Worm (Caenorhabditis elegans): ENCODE results near the gene Y58A7A.5.

The Y58A7A.5 gene

ce11 chrV:5067390-5067789 lies 19.4 kb downstream of the Y58A7A.5 start:
- no peak for TF ChIP-seq ceh-22 (tag; optimal IDR thresholded peaks at IDR 0.05)
- TF ChIP-seq elt-2 (tag; optimal IDR thresholded peaks at IDR 0.05) = peak; percentile 57
- no peak for TF ChIP-seq madf-2 (tag; optimal IDR thresholded peaks at IDR 0.05)
- no peak for TF ChIP-seq nhr-232 (tag; optimal IDR thresholded peaks at IDR 0.05)

DNA sequence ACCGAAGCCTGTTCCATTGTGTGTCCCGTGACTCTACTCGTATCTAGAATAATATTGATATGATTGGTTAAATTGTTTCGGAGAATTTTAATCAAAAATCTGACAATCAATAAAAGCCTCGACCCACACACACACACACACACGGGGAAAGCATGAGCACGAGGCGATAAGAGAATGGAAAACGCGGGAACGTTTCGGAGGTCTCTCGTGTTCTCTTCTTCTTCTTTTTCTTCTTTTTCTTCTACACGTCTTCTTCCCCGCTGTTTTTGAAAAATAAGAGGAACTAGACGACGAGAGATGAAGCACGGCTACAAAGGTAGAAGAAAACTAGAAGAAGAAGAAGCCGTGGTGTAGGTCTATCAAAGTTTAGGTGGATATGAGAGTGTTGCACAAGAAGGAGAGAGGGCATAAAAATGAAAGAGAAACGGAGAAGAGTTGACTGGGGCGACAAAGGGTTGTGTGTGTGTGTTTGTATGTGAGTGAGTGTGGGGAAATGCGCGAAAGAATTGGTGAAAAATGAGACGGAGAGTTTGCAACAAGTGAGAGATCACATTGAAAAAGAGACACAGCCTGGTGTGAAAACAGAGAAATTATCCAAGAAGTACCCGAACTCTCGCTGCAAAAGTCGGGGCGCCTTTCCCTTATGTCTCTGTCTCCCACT lies 21.9 kb downstream of the Y58A7A.5 start, which contains the start of gene mlk-1:
Gene mlk-1 (minus strand): TSS at position 51 of the 661 bp plus-strand sequence.
- TF ChIP-seq sdc-2 (tag; optimal IDR thresholded peaks at IDR 0.05) (no peak), tbx-2 (tag; optimal IDR thresholded peaks at IDR 0.05) (peak; percentile 30), ceh-19 (GFP tag; optimal IDR thresholded peaks at IDR 0.05) (peak; percentile 11), dve-1 (tag; optimal IDR thresholded peaks at IDR 0.05) (no peak), npax-4 (tag; optimal IDR thresholded peaks at IDR 0.05) (no peak), ceh-14 (tag; optimal IDR thresholded peaks at IDR 0.05) (peak; percentile 57), ceh-6 (GFP tag; optimal IDR thresholded peaks at IDR 0.05) (no peak), hlh-13 (GFP tag; optimal IDR thresholded peaks at IDR 0.05) (no peak), hlh-15 (tag; optimal IDR thresholded peaks at IDR 0.05) (no peak), ceh-18 (tag; optimal IDR thresholded peaks at IDR 0.05) (peak; percentile 74), unc-55 (GFP tag; optimal IDR thresholded peaks at IDR 0.05) (no peak), ceh-31 (tag; optimal IDR thresholded peaks at IDR 0.05) (peak; percentile 79), ceh-2 (tag; optimal IDR thresholded peaks at IDR 0.05) (no peak), nhr-232 (tag; optimal IDR thresholded peaks at IDR 0.05) (no peak), ceh-34 (tag; optimal IDR thresholded peaks at IDR 0.05) (peak; percentile 58), ets-4 (tag; optimal IDR thresholded peaks at IDR 0.05) (no peak), F13H6.1 (tag; optimal IDR thresholded peaks at IDR 0.05) (peak; percentile 40), unc-42 (tag; optimal IDR thresholded peaks at IDR 0.05) (peak; percentile 61), rnt-1 (tag; optimal IDR thresholded peaks at IDR 0.05) (no peak), ceh-45 (GFP tag; IDR thresholded peaks at IDR 0.05) (no peak), sox-4 (tag; optimal IDR thresholded peaks at IDR 0.05) (peak; percentile 4), nfya-1 (tag; optimal IDR thresholded peaks at IDR 0.05) (peak; percentile 57), hlh-30 (tag; optimal IDR thresholded peaks at IDR 0.05; ENCODE audit: insufficient read depth) (no peak), unc-3 (GFP tag; conservative IDR thresholded peaks at IDR 0.05) (no peak), unc-3 (tag; optimal IDR thresholded peaks at IDR 0.05) (no peak), ref-2 (tag; optimal IDR thresholded peaks at IDR 0.05) (no peak), syd-9 (tag; optimal IDR thresholded peaks at IDR 0.05) (peak; percentile 17), pros-1 (tag; optimal IDR thresholded peaks at IDR 0.05) (peak; percentile 67), elt-4 (tag; optimal IDR thresholded peaks at IDR 0.05) (no peak), ceh-22 (tag; optimal IDR thresholded peaks at IDR 0.05) (no peak), ztf-16 (tag; optimal IDR thresholded peaks at IDR 0.05) (no peak), madf-2 (tag; optimal IDR thresholded peaks at IDR 0.05) (no peak), K02D7.2 (tag; optimal IDR thresholded peaks at IDR 0.05) (no peak)

- TF ChIP-seq hlh-13 (GFP tag; optimal IDR thresholded peaks at IDR 0.05) (no peak), ceh-34 (tag; optimal IDR thresholded peaks at IDR 0.05) (no peak), mec-3 (tag; optimal IDR thresholded peaks at IDR 0.05; ENCODE audit: borderline replicate concordance) (no peak), pha-4 (tag; optimal IDR thresholded peaks at IDR 0.05) (no peak), fkh-10 (GFP tag; optimal IDR thresholded peaks at IDR 0.05) (no peak), dmd-4 (tag; optimal IDR thresholded peaks at IDR 0.05; ENCODE audit: borderline replicate concordance) (no peak), unc-55 (GFP tag; optimal IDR thresholded peaks at IDR 0.05) (no peak), ceh-24 (tag; optimal IDR thresholded peaks at IDR 0.05) (no peak), K09A11.1 (tag; optimal IDR thresholded peaks at IDR 0.05; ENCODE audit: insufficient read depth) (no peak), zip-5 (tag; optimal IDR thresholded peaks at IDR 0.05) (no peak), unc-42 (tag; optimal IDR thresholded peaks at IDR 0.05) (no peak), pqm-1 (tag; optimal IDR thresholded peaks at IDR 0.05) (no peak), ceh-48 (tag; optimal IDR thresholded peaks at IDR 0.05) (no peak), tbx-2 (tag; optimal IDR thresholded peaks at IDR 0.05) (no peak)
Measured at ce11 chrV:5053335-5053734, 33.4 kb downstream of the Y58A7A.5 start, which contains the start of gene cwp-4. cwp-4 (plus strand) TSS chrV:5053635.

Data from whole organism, late embryonic.